Fruit fly (Drosophila melanogaster): ENCODE data around the gene CG8209.

Gene CG8209

DNA sequence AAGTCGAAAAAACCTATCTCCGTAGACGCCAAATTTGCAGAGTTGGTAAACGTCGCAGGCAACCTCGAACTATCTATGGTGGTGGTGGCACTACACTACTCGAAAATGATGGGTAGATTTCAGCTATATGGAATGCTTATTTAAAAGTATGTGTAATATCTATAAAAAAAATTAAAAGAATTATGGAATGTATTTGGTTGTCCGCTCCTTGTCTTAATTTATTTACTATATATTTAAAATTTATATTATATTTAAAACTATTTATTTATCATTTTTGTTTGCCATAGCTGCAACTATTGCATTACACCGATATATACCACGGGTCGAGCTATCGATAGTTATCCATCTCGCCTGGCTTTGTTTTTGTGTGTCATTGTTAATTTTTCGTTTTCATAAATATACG, at the start of gene CG8209, which contains the start of gene HP4 (continued):
- TF ChIP-seq sens-2 (GFP tag; IDR thresholded peaks at IDR 0.05) = no peak
- no peak for TF ChIP-seq ac (GFP tag; optimal IDR thresholded peaks at IDR 0.05)
- TF ChIP-seq az2 (GFP tag; optimal IDR thresholded peaks at IDR 0.05) = peak; percentile 77
- TF ChIP-seq slou (GFP tag; optimal IDR thresholded peaks at IDR 0.05) = peak; percentile 31
- peak; percentile 84 for TF ChIP-seq CG4424 (GFP tag; optimal IDR thresholded peaks at IDR 0.05)
- TF ChIP-seq dmrt99B (tag; optimal IDR thresholded peaks at IDR 0.05) = peak; percentile 80
- TF ChIP-seq org-1 (GFP tag; optimal IDR thresholded peaks at IDR 0.05) = no peak
- TF ChIP-seq lab (GFP tag; optimal IDR thresholded peaks at IDR 0.05) = peak; percentile 90
- TF ChIP-seq dpn (GFP tag; optimal IDR thresholded peaks at IDR 0.05) = peak; percentile 61 to 86
- peak; percentile 48 for TF ChIP-seq fu2 (GFP tag; optimal IDR thresholded peaks at IDR 0.05)
- peak; percentile 18 for TF ChIP-seq pfk (GFP tag; optimal IDR thresholded peaks at IDR 0.05)
- peak; percentile 51 for TF ChIP-seq chn (GFP tag; optimal IDR thresholded peaks at IDR 0.05)
- TF ChIP-seq Hr39 (optimal IDR thresholded peaks at IDR 0.05) = no peak
- peak; percentile 63 for TF ChIP-seq scrt (GFP tag; optimal IDR thresholded peaks at IDR 0.05)
- TF ChIP-seq maf-S (GFP tag; optimal IDR thresholded peaks at IDR 0.05) = no peak
- TF ChIP-seq CG2889 (GFP tag; IDR thresholded peaks at IDR 0.05) = peak; percentile 72; the same call in 2 of the 3 replicates
- peak; percentile 74 for TF ChIP-seq Aef1 (GFP tag; IDR thresholded peaks at IDR 0.05)
- TF ChIP-seq tio (GFP tag; optimal IDR thresholded peaks at IDR 0.05) = no peak
- no peak for TF ChIP-seq en (GFP tag; optimal IDR thresholded peaks at IDR 0.05)
- peak; percentile 97 for TF ChIP-seq Scr (GFP tag; IDR thresholded peaks at IDR 0.05; ENCODE audit: partially characterized antibody)
- peak; percentile 72 for TF ChIP-seq Oli (tag; optimal IDR thresholded peaks at IDR 0.05)
- peak; percentile 98 for TF ChIP-seq CG13287 (GFP tag; IDR thresholded peaks at IDR 0.05; ENCODE audit: partially characterized antibody)
- peak; percentile 26 for TF ChIP-seq CG1529 (GFP tag; optimal IDR thresholded peaks at IDR 0.05)
- TF ChIP-seq Lim3 (GFP tag; IDR thresholded peaks at IDR 0.05) = no peak
- peak; percentile 89 for TF ChIP-seq CG17361 (GFP tag; IDR thresholded peaks at IDR 0.05)
- TF ChIP-seq kah (GFP tag; optimal IDR thresholded peaks at IDR 0.05) = peak; percentile 57
- TF ChIP-seq ash1 (GFP tag; optimal IDR thresholded peaks at IDR 0.05) = no peak
- peak; percentile 82 for TF ChIP-seq CG4730 (GFP tag; IDR thresholded peaks at IDR 0.05)
- TF ChIP-seq CG4404 (GFP tag; IDR thresholded peaks at IDR 0.05) = peak; percentile 71
- TF ChIP-seq CG6765 (GFP tag; optimal IDR thresholded peaks at IDR 0.05) = peak; percentile 70
- peak; percentile 81 for TF ChIP-seq tna (GFP tag; IDR thresholded peaks at IDR 0.05; ENCODE audit: partially characterized antibody)
- TF ChIP-seq Vsx1 (GFP tag; optimal IDR thresholded peaks at IDR 0.05) = peak; percentile 64
- peak; percentile 87 for TF ChIP-seq CG7839 (tag; optimal IDR thresholded peaks at IDR 0.05)
- TF ChIP-seq Pdp1 (GFP tag; optimal IDR thresholded peaks at IDR 0.05) = peak; percentile 53 to 63
- TF ChIP-seq CG2129 (GFP tag; IDR thresholded peaks at IDR 0.05; ENCODE audit: partially characterized antibody) = peak; percentile 96
- TF ChIP-seq Gsc (GFP tag; IDR thresholded peaks at IDR 0.05) = no peak
- peak; percentile 79 for TF ChIP-seq bcd (GFP tag; optimal IDR thresholded peaks at IDR 0.05)
- TF ChIP-seq vfl (GFP tag; optimal IDR thresholded peaks at IDR 0.05) = no peak
- peak; percentile 58; the same call in 2 of the 3 replicates for TF ChIP-seq CG3726 (GFP tag; IDR thresholded peaks at IDR 0.05)
- TF ChIP-seq CG4820 (GFP tag; optimal IDR thresholded peaks at IDR 0.05) = peak; percentile 73
- no peak for TF ChIP-seq HmgD (GFP tag; optimal IDR thresholded peaks at IDR 0.05)
- TF ChIP-seq Atf-2 (GFP tag; optimal IDR thresholded peaks at IDR 0.05) = peak; percentile 36
- peak; percentile 71 for TF ChIP-seq Hsf (GFP tag; optimal IDR thresholded peaks at IDR 0.05)
- peak; percentile 88 for TF ChIP-seq CoRest (tag; optimal IDR thresholded peaks at IDR 0.05)
- TF ChIP-seq CG11504 (tag; optimal IDR thresholded peaks at IDR 0.05) = peak; percentile 84
- peak; percentile 63 for TF ChIP-seq CG12299 (tag; optimal IDR thresholded peaks at IDR 0.05)
- no peak for TF ChIP-seq CG15073 (GFP tag; optimal IDR thresholded peaks at IDR 0.05)
- TF ChIP-seq insv (GFP tag; optimal IDR thresholded peaks at IDR 0.05) = peak in 1 of 2 experiments; percentile 38
- peak; percentile 94 for TF ChIP-seq knrl (GFP tag; IDR thresholded peaks at IDR 0.05; ENCODE audit: partially characterized antibody)
- no peak for TF ChIP-seq btn (GFP tag; optimal IDR thresholded peaks at IDR 0.05)
- no peak for TF ChIP-seq dan (GFP tag; IDR thresholded peaks at IDR 0.05)
